Worm (Caenorhabditis elegans) whole organism, young adult: ENCODE measurements around the gene ugt-1.

Experiments
- efl-1 ChIP-seq: fragments of 150-350 bp; optimal IDR thresholded peaks from 2 replicates; lab custom pipeline; 2014; ENCODE audit warnings: missing biosample characterization, missing genetic modification reagents, missing genetic modification characterization
- fkh-3 ChIP-seq: sonication (generic microtip); optimal IDR thresholded peaks from 2 replicates; lab custom pipeline; 2016; ENCODE audit warnings: mild to moderate bottlenecking, missing genetic modification characterization, missing compliant biosample characterization
- madf-8 ChIP-seq: fragments of 200-800 bp; sonication (Bioruptor generic); conservative IDR thresholded peaks from 2 replicates; pipeline ENCODE4 v1.3.6; 2022; ENCODE audit warnings: missing genetic modification reagents, missing genetic modification characterization, missing compliant biosample characterization
- mes-4 ChIP-seq: sonication (generic microtip); optimal IDR thresholded peaks from 2 replicates; lab custom pipeline; 2016; ENCODE audit warnings: missing genotype, missing genetic modification characterization, missing compliant biosample characterization
- nfyb-1 ChIP-seq: fragments of 200-800 bp; sonication (Bioruptor generic); IDR thresholded peaks from 2 replicates; pipeline ENCODE4 v1.3.6; 2022; ENCODE audit warnings: missing genetic modification reagents, missing genetic modification characterization, missing compliant biosample characterization

DNA sequence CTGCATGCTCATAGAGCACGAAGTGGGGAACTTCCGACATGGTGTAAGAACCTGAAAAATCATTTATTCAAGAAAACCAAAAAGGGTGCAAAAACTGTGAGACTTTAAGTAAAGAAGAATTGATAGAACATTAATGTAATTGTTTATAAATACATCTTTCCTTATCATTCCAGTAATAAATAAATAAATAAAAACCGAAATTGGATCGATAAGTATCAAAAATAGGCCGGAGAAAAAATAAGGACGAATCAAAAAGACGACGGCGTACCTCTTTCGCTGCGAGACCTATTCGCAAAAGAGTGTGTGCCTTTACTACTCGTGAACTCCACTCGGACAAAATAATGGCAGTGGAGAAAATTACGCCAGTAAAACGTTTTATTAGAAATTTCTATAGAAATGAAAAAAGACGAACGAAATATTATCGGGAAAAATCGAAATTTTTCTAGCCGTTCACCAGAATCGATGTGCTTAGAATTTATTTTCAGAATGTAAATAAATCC, 42.5 kb upstream of the ugt-1 start, which contains the start of gene nol-56:
- TF ChIP-seq mes-4 = no peak
- 0 out of 2 replicates have a peak, but pooled peaks have one; percentile 62 for TF ChIP-seq nfyb-1 (GFP tag; lab: Robert Waterston, UW)
- TF ChIP-seq madf-8 (GFP tag; lab: Robert Waterston, UW) = no peak
- peak; percentile 49 for TF ChIP-seq efl-1
- no peak for TF ChIP-seq fkh-3 (tag; lab: Kevin White, UChicago)
